Fruit fly (Drosophila melanogaster): ENCODE measurements around the gene TotC.

The TotC gene

dm6 chr3R:20829416-20830131 lies 43.2 kb upstream of the TotC start (continued):
- TF ChIP-seq NC2β (GFP tag; optimal IDR thresholded peaks at IDR 0.05) (no peak), MTF-1 (GFP tag; optimal IDR thresholded peaks at IDR 0.05; ENCODE audit: borderline replicate concordance) (no peak), corto (GFP tag; optimal IDR thresholded peaks at IDR 0.05) (no peak), esg (GFP tag; conservative IDR thresholded peaks at IDR 0.05) (peak; percentile 27), h (optimal IDR thresholded peaks at IDR 0.05) (no peak), br (optimal IDR thresholded peaks at IDR 0.05) (no peak), CG1647 (GFP tag; optimal IDR thresholded peaks at IDR 0.05) (no peak), BtbVII (GFP tag; optimal IDR thresholded peaks at IDR 0.05) (no peak), rib (GFP tag; IDR thresholded peaks at IDR 0.05) (peak; percentile 93), sens-2 (GFP tag; IDR thresholded peaks at IDR 0.05) (no peak), CG11723 (GFP tag; optimal IDR thresholded peaks at IDR 0.05) (no peak), mirr (GFP tag; optimal IDR thresholded peaks at IDR 0.05) (peak; percentile 74), unpg (GFP tag; optimal IDR thresholded peaks at IDR 0.05) (no peak), CG14860 (GFP tag; IDR thresholded peaks at IDR 0.05; ENCODE audit: partially characterized antibody) (no peak), CG12155 (GFP tag; optimal IDR thresholded peaks at IDR 0.05) (no peak), lilli (GFP tag; optimal IDR thresholded peaks at IDR 0.05) (no peak), al (GFP tag; IDR thresholded peaks at IDR 0.05) (peak; percentile 41), ase (GFP tag; IDR thresholded peaks at IDR 0.05) (no peak), CG15073 (GFP tag; optimal IDR thresholded peaks at IDR 0.05) (no peak), Fer1 (GFP tag; optimal IDR thresholded peaks at IDR 0.05) (peak; percentile 10), CG30403 (GFP tag; optimal IDR thresholded peaks at IDR 0.05) (peak; percentile 49), tx (GFP tag; optimal IDR thresholded peaks at IDR 0.05) (no peak), HmgD (GFP tag; optimal IDR thresholded peaks at IDR 0.05) (no peak), caup (GFP tag; optimal IDR thresholded peaks at IDR 0.05; ENCODE audit: severe bottlenecking) (peak; percentile 40), gt (GFP tag; IDR thresholded peaks at IDR 0.05) (no peak), CG17359 (tag; optimal IDR thresholded peaks at IDR 0.05) (no peak), insv (GFP tag; optimal IDR thresholded peaks at IDR 0.05) (no peak), cg (GFP tag; optimal IDR thresholded peaks at IDR 0.05) (peak; percentile 98), Dp (GFP tag; optimal IDR thresholded peaks at IDR 0.05) (no peak), CG7372 (GFP tag; IDR thresholded peaks at IDR 0.05) (no peak), Fer3 (tag; optimal IDR thresholded peaks at IDR 0.05) (no peak), CG16813 (GFP tag; IDR thresholded peaks at IDR 0.05; ENCODE audit: partially characterized antibody) (no peak; the same call in 2 of the 3 replicates), CG9215 (GFP tag; IDR thresholded peaks at IDR 0.05) (no peak), HLHmδ (GFP tag; optimal IDR thresholded peaks at IDR 0.05) (peak; percentile 81), CG18599 (GFP tag; optimal IDR thresholded peaks at IDR 0.05) (peak; percentile 45), ssp (GFP tag; IDR thresholded peaks at IDR 0.05) (no peak), mld (GFP tag; IDR thresholded peaks at IDR 0.05; ENCODE audit: partially characterized antibody) (no peak), CG12219 (GFP tag; optimal IDR thresholded peaks at IDR 0.05) (no peak), CG17328 (GFP tag; IDR thresholded peaks at IDR 0.05) (no peak), grn (GFP tag; optimal IDR thresholded peaks at IDR 0.05) (peak; percentile 98), slou (GFP tag; optimal IDR thresholded peaks at IDR 0.05) (no peak), CG9727 (GFP tag; optimal IDR thresholded peaks at IDR 0.05) (peak; percentile 63), Xbp1 (GFP tag; optimal IDR thresholded peaks at IDR 0.05) (no peak), Hsf (GFP tag; optimal IDR thresholded peaks at IDR 0.05) (no peak), Rx (GFP tag; IDR thresholded peaks at IDR 0.05) (no peak), row (GFP tag; IDR thresholded peaks at IDR 0.05) (peak; percentile 91), Hr78 (GFP tag; optimal IDR thresholded peaks at IDR 0.05) (peak in 1 of 2 experiments; percentile 18), ara (GFP tag; IDR thresholded peaks at IDR 0.05) (no peak), CG31441 (GFP tag; IDR thresholded peaks at IDR 0.05) (peak; percentile 28; the same call in 1 of the 2 replicates), CG14014 (GFP tag; IDR thresholded peaks at IDR 0.05) (0 out of 2 replicates have a peak, but pooled peaks have one; percentile 12)

Data from whole organism, embryonic.